Worm (Caenorhabditis elegans) whole organism, L3 larva: ENCODE measurements around the gene T28C12.6.

Experiments used
- R02D3.7 ChIP-seq: fragments of 150-350 bp; optimal IDR thresholded peaks from 2 replicates; lab custom pipeline; 2014; ENCODE audit warnings: missing biosample characterization, missing genetic modification characterization
- aly-2 ChIP-seq: fragments of 150-350 bp; optimal IDR thresholded peaks from 2 replicates; lab custom pipeline; 2014; ENCODE audit warnings: missing biosample characterization, missing genetic modification characterization
- ceh-16 ChIP-seq: sonication (generic microtip); optimal IDR thresholded peaks from 2 replicates; lab custom pipeline; 2017; ENCODE audit warnings: missing biosample characterization, missing genetic modification characterization
- ceh-28 ChIP-seq: fragments of 150-350 bp; optimal IDR thresholded peaks from 2 replicates; lab custom pipeline; 2014; ENCODE audit warnings: missing biosample characterization, missing genetic modification reagents, missing genetic modification characterization
- ceh-82 ChIP-seq: fragments of 150-350 bp; optimal IDR thresholded peaks from 2 replicates; lab custom pipeline; 2014; ENCODE audit warnings: missing biosample characterization, missing genetic modification characterization
- daf-12 ChIP-seq: fragments of 150-350 bp; optimal IDR thresholded peaks from 2 replicates; lab custom pipeline; 2014; ENCODE audit warnings: missing biosample characterization, missing genetic modification reagents, missing genetic modification characterization
- egl-27 ChIP-seq: sonication (generic microtip); optimal IDR thresholded peaks from 4 replicates; lab custom pipeline; 2017; ENCODE audit warnings: missing biosample characterization, missing genetic modification reagents, missing genetic modification characterization
- elt-1 ChIP-seq: fragments of 150-350 bp; optimal IDR thresholded peaks from 2 replicates; lab custom pipeline; 2014; ENCODE audit warnings: missing biosample characterization, missing genetic modification characterization
- elt-2 ChIP-seq: sonication (generic microtip); optimal IDR thresholded peaks from 2 replicates; lab custom pipeline; 2016; ENCODE audit warnings: missing genetic modification reagents, mild to moderate bottlenecking, missing genetic modification characterization, missing compliant biosample characterization
- elt-3 ChIP-seq, 3 experiments: fragments of 150-350 bp in 1 of 3; sonication (generic microtip) in 2 of 3; optimal IDR thresholded peaks; 2 replicates in 2 of 3; 4 replicates in 1 of 3; lab custom pipeline; 2014 to 2017; ENCODE audit warnings: missing biosample characterization in 3 of 3, missing genetic modification characterization in 3 of 3
- eor-1 ChIP-seq, 2 experiments: fragments of 150-350 bp; optimal IDR thresholded peaks; 2 replicates each; lab custom pipeline; 2014 to 2018; ENCODE audit warnings: missing biosample characterization in 2 of 2, missing genetic modification characterization in 2 of 2
- fkh-2 ChIP-seq: fragments of 150-350 bp; optimal IDR thresholded peaks from 2 replicates; lab custom pipeline; 2014; ENCODE audit warnings: missing biosample characterization, missing genetic modification reagents, missing genetic modification characterization
- fos-1 ChIP-seq: fragments of 150-350 bp; optimal IDR thresholded peaks from 2 replicates; lab custom pipeline; 2014; ENCODE audit warnings: missing biosample characterization, missing genetic modification characterization
- lin-15B ChIP-seq: fragments of 150-350 bp; optimal IDR thresholded peaks from 2 replicates; lab custom pipeline; 2014; ENCODE audit warnings: missing biosample characterization, missing genetic modification characterization
- lin-39 ChIP-seq: fragments of 150-350 bp; optimal IDR thresholded peaks from 2 replicates; lab custom pipeline; 2018; ENCODE audit warnings: missing biosample characterization, missing genetic modification reagents, missing genetic modification characterization
- mdl-1 ChIP-seq: fragments of 150-350 bp; optimal IDR thresholded peaks from 2 replicates; lab custom pipeline; 2014; ENCODE audit warnings: missing biosample characterization, missing genetic modification characterization
- mml-1 ChIP-seq: fragments of 150-350 bp; sonication (generic microtip); optimal IDR thresholded peaks from 3 replicates; lab custom pipeline; 2014; ENCODE audit warnings: missing biosample characterization, missing genetic modification characterization
- nfya-1 ChIP-seq: sonication (generic microtip); optimal IDR thresholded peaks from 2 replicates; lab custom pipeline; 2017; ENCODE audit warnings: missing genetic modification characterization, mild to moderate bottlenecking, missing compliant biosample characterization, antibody characterized with exemption, moderate library complexity; ENCODE audit not compliant: insufficient read depth
- nhr-23 ChIP-seq: fragments of 150-350 bp; optimal IDR thresholded peaks from 2 replicates; lab custom pipeline; 2014; ENCODE audit warnings: missing biosample characterization, missing genetic modification reagents, missing genetic modification characterization
- nhr-237 ChIP-seq: fragments of 150-350 bp; optimal IDR thresholded peaks from 2 replicates; lab custom pipeline; 2014; ENCODE audit warnings: missing biosample characterization, missing genetic modification characterization
- nhr-25 ChIP-seq: sonication (generic microtip); optimal IDR thresholded peaks from 2 replicates; lab custom pipeline; 2017; ENCODE audit warnings: missing biosample characterization, missing genetic modification characterization
- nhr-43 ChIP-seq: sonication (generic microtip); optimal IDR thresholded peaks from 2 replicates; lab custom pipeline; 2016; ENCODE audit warnings: mild to moderate bottlenecking, missing genetic modification characterization, missing compliant biosample characterization; ENCODE audit not compliant: poor library complexity, severe bottlenecking
- nhr-76 ChIP-seq: fragments of 150-350 bp; sonication (generic microtip); optimal IDR thresholded peaks from 5 replicates; lab custom pipeline; 2014; ENCODE audit warnings: missing biosample characterization, missing genetic modification characterization
- nhr-77 ChIP-seq: fragments of 150-350 bp; optimal IDR thresholded peaks from 2 replicates; lab custom pipeline; 2014; ENCODE audit warnings: missing biosample characterization, missing genetic modification characterization
- pha-4 ChIP-seq: fragments of 150-350 bp; optimal IDR thresholded peaks from 2 replicates; lab custom pipeline; 2014; ENCODE audit warnings: missing biosample characterization, missing genetic modification reagents, missing genetic modification characterization
- pqm-1 ChIP-seq: fragments of 150-350 bp; optimal IDR thresholded peaks from 2 replicates; lab custom pipeline; 2017; ENCODE audit warnings: missing biosample characterization, missing genetic modification characterization, inconsistent platforms
- sea-2 ChIP-seq: fragments of 150-350 bp; sonication (generic microtip); optimal IDR thresholded peaks from 4 replicates; lab custom pipeline; 2014; ENCODE audit warnings: missing biosample characterization, missing genetic modification reagents, missing genetic modification characterization
- snpc-4 ChIP-seq: fragments of 150-350 bp; optimal IDR thresholded peaks from 2 replicates; lab custom pipeline; 2014; ENCODE audit warnings: missing biosample characterization, missing genetic modification characterization
- unc-39 ChIP-seq: sonication (generic microtip); optimal IDR thresholded peaks from 4 replicates; lab custom pipeline; 2017; ENCODE audit warnings: missing biosample characterization, missing genetic modification characterization
- unc-62 ChIP-seq: fragments of 150-350 bp; sonication (generic microtip); optimal IDR thresholded peaks from 4 replicates; lab custom pipeline; 2014; ENCODE audit warnings: missing biosample characterization, missing genetic modification reagents, missing genetic modification characterization
- ztf-11 ChIP-seq: fragments of 150-350 bp; optimal IDR thresholded peaks from 2 replicates; lab custom pipeline; 2014; ENCODE audit warnings: missing biosample characterization, missing genetic modification characterization
- ztf-4 ChIP-seq: fragments of 150-350 bp; optimal IDR thresholded peaks from 2 replicates; lab custom pipeline; 2014; ENCODE audit warnings: missing biosample characterization, missing genetic modification characterization

T28C12.6 gene

ce11 chrV:6351122-6351521 lies 15.2 kb upstream of the T28C12.6 start:
- no peak for TF ChIP-seq elt-3 (tag; optimal IDR thresholded peaks at IDR 0.05; lab: Kevin White, UChicago)
- TF ChIP-seq nhr-23 (tag; lab: Kevin White, UChicago) = peak; percentile 60
- TF ChIP-seq nfya-1 (tag; lab: Kevin White, UChicago) = peak; percentile 9
- TF ChIP-seq unc-62 (GFP tag; lab: Kevin White, UChicago) = peak; percentile 14
- TF ChIP-seq aly-2 (tag; lab: Kevin White, UChicago) = no peak
- peak; percentile 90 for TF ChIP-seq nhr-25 (tag; lab: Kevin White, UChicago)
- no peak for TF ChIP-seq elt-2 (tag; lab: Kevin White, UChicago)

DNA sequence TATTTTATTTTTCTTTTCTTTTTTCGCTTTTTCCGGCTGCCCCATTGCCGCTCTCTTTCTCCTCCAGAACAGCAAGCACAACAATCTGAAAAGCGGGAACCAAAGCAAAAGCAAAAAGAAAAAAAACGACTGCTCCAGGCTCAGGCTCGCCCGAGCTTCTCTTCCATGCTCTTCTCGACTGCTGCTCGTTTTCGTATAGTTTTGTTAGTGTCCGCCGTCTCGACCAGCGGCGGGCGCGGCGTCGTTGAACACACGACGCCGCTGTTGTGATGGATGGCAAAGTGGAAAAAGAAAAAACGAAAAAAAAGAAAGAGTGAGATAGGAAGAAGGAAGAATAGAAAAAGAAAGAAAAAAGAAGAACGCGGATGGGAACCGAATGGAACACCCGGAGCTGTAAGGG lies 14.2 kb upstream of the T28C12.6 start:
- TF ChIP-seq egl-27 (tag; lab: Kevin White, UChicago) (no peak), ceh-82 (tag; lab: Kevin White, UChicago) (no peak), pha-4 (tag; lab: Kevin White, UChicago) (no peak), ceh-16 (tag; lab: Kevin White, UChicago) (no peak), ztf-4 (tag; lab: Kevin White, UChicago) (no peak), lin-39 (tag; lab: Kevin White, UChicago) (peak; percentile 81), nhr-237 (tag; lab: Kevin White, UChicago) (no peak), ceh-28 (no peak), nfya-1 (tag; lab: Kevin White, UChicago) (peak; percentile 52)

ce11 chrV:6349597-6349996 lies 13.7 kb upstream of the T28C12.6 start:
- TF ChIP-seq elt-1 (tag; lab: Kevin White, UChicago) = no peak
- peak; percentile 62 for TF ChIP-seq nhr-25 (tag; lab: Kevin White, UChicago)
- no peak for TF ChIP-seq aly-2 (tag; lab: Kevin White, UChicago)
- TF ChIP-seq sea-2 (GFP tag; lab: Kevin White, UChicago) = no peak
- no peak for TF ChIP-seq pha-4 (tag; lab: Kevin White, UChicago)
- TF ChIP-seq R02D3.7 = no peak
- TF ChIP-seq lin-15B = no peak
- no peak for TF ChIP-seq mdl-1
- peak; percentile 0 for TF ChIP-seq nhr-23 (tag; lab: Kevin White, UChicago)
- no peak for TF ChIP-seq egl-27 (tag; lab: Kevin White, UChicago)
- no peak for TF ChIP-seq nhr-237 (tag; lab: Kevin White, UChicago)
- TF ChIP-seq nhr-77 (tag; lab: Kevin White, UChicago) = no peak
- TF ChIP-seq mml-1 (tag; lab: Kevin White, UChicago) = no peak

DNA sequence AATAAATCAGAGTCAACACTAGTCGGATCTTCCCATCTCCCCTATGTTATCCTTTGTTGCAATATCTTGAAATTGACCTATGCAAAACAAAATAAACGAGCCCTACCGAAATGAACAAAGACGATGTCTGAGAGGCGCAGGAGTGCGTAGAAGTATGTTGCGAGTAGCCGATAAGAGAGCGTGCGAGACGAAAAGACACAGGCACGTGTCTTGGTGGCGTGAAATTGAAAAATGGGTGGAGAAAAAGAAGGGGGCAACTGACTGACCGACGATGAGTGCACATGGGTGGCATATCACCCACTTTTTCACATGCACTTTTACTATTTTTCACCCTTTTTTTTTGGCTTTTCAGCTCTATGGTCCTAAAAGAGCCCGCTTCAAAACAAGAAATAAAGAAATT lies 12.2 kb upstream of the T28C12.6 start:
- TF ChIP-seq nhr-237 (tag; lab: Kevin White, UChicago) = no peak
- no peak for TF ChIP-seq pha-4 (tag; lab: Kevin White, UChicago)
- no peak for TF ChIP-seq fos-1 (tag; lab: Kevin White, UChicago)
- TF ChIP-seq R02D3.7 = no peak
- TF ChIP-seq unc-39 = no peak
- TF ChIP-seq pqm-1 (tag; lab: Kevin White, UChicago) = no peak
- TF ChIP-seq ceh-28 = no peak
- TF ChIP-seq sea-2 (GFP tag; lab: Kevin White, UChicago) = no peak
- TF ChIP-seq nhr-43 (tag; lab: Kevin White, UChicago) = no peak
- TF ChIP-seq daf-12 = no peak
- TF ChIP-seq elt-3 (tag; optimal IDR thresholded peaks at IDR 0.05; lab: Kevin White, UChicago) = no peak
- no peak for TF ChIP-seq elt-1 (tag; lab: Kevin White, UChicago)
- peak; percentile 33 for TF ChIP-seq unc-62 (GFP tag; lab: Kevin White, UChicago)
- no peak for TF ChIP-seq ztf-4 (tag; lab: Kevin White, UChicago)
- no peak for TF ChIP-seq ceh-82 (tag; lab: Kevin White, UChicago)
- TF ChIP-seq nhr-77 (tag; lab: Kevin White, UChicago) = no peak
- TF ChIP-seq ceh-16 (tag; lab: Kevin White, UChicago) = no peak
- TF ChIP-seq eor-1 (tag; optimal IDR thresholded peaks at IDR 0.05; lab: Kevin White, UChicago) = no peak
- TF ChIP-seq nhr-25 (tag; lab: Kevin White, UChicago) = no peak
- TF ChIP-seq egl-27 (tag; lab: Kevin White, UChicago) = no peak
- TF ChIP-seq fkh-2 (tag; lab: Kevin White, UChicago) = no peak
- peak; percentile 59 for TF ChIP-seq nfya-1 (tag; lab: Kevin White, UChicago)
- TF ChIP-seq mml-1 (tag; lab: Kevin White, UChicago) = no peak
- no peak for TF ChIP-seq nhr-76
- no peak for TF ChIP-seq snpc-4 (tag; lab: Kevin White, UChicago)
- peak; percentile 43 for TF ChIP-seq lin-39 (tag; lab: Kevin White, UChicago)
- no peak for TF ChIP-seq ztf-11 (tag; lab: Kevin White, UChicago)
- TF ChIP-seq mdl-1 = peak; percentile 77
- TF ChIP-seq, all 47 proteins: peak for 4
